Fruit fly (Drosophila melanogaster) whole organism, embryonic: ENCODE data around the gene betaGlu.
A peak's percentile ranks its signal among the peaks of the same experiment; 100 is the strongest.

Source experiments
- BEAF-32 ChIP-seq: fragments of 200-800 bp; sonication (Bioruptor generic); optimal IDR thresholded peaks from 3 replicates; lab custom pipeline; 2017; ENCODE audit warnings: missing biosample characterization, missing genetic modification characterization, mild to moderate bottlenecking, moderate library complexity, missing genetic modification reagents
- BtbVII ChIP-seq: fragments of 200-800 bp; sonication (Bioruptor generic); optimal IDR thresholded peaks from 3 replicates; lab custom pipeline; 2017; ENCODE audit warnings: missing biosample characterization, mild to moderate bottlenecking, missing genetic modification characterization
- CG10565 ChIP-seq: fragments of 200-800 bp; sonication (Bioruptor generic); optimal IDR thresholded peaks from 3 replicates; lab custom pipeline; 2016; ENCODE audit warnings: missing biosample characterization, mild to moderate bottlenecking, missing genetic modification characterization
- CG10959 ChIP-seq: fragments of 200-800 bp; sonication (Bioruptor generic); IDR thresholded peaks from 2 replicates; pipeline ENCODE4 v1.3.6; 2022; ENCODE audit warnings: missing biosample characterization, missing genetic modification characterization
- CG12659 ChIP-seq: fragments of 200-800 bp; sonication (Bioruptor generic); optimal IDR thresholded peaks from 3 replicates; lab custom pipeline; 2017; ENCODE audit warnings: mild to moderate bottlenecking, missing biosample characterization, missing genetic modification reagents, missing genetic modification characterization
- CG13287 ChIP-seq: fragments of 200-800 bp; sonication (Bioruptor generic); IDR thresholded peaks from 2 replicates; pipeline ENCODE4 v1.3.6; 2022; ENCODE audit warnings: missing biosample characterization, missing genetic modification characterization; ENCODE audit not compliant: partially characterized antibody
- CG14710 ChIP-seq: fragments of 200-800 bp; sonication (Bioruptor generic); optimal IDR thresholded peaks from 3 replicates; lab custom pipeline; 2019; ENCODE audit warnings: missing biosample characterization, mild to moderate bottlenecking, missing genetic modification characterization, moderate library complexity
- CG1603 ChIP-seq: fragments of 200-800 bp; sonication (Bioruptor generic); optimal IDR thresholded peaks from 2 replicates; lab custom pipeline; 2019; ENCODE audit warnings: missing biosample characterization, mild to moderate bottlenecking, missing genetic modification characterization, moderate library complexity
- CG16813 ChIP-seq: fragments of 200-800 bp; sonication (Bioruptor generic); IDR thresholded peaks from 3 replicates; pipeline ENCODE4 v1.3.6; 2022; ENCODE audit warnings: missing biosample characterization, missing genetic modification characterization; ENCODE audit not compliant: partially characterized antibody
- CG18599 ChIP-seq: fragments of 200-800 bp; sonication (Bioruptor generic); optimal IDR thresholded peaks from 3 replicates; lab custom pipeline; 2017; ENCODE audit warnings: missing biosample characterization, missing genetic modification characterization, mild to moderate bottlenecking, moderate library complexity, missing genetic modification reagents
- CG2116 ChIP-seq: fragments of 200-800 bp; sonication (Bioruptor generic); optimal IDR thresholded peaks from 3 replicates; lab custom pipeline; 2018; ENCODE audit warnings: missing biosample characterization, mild to moderate bottlenecking, missing genetic modification characterization
- CG31365 ChIP-seq: fragments of 200-800 bp; sonication (Bioruptor generic); optimal IDR thresholded peaks from 2 replicates; lab custom pipeline; 2018; ENCODE audit warnings: missing biosample characterization, mild to moderate bottlenecking, missing genetic modification characterization
- CG3281 ChIP-seq: fragments of 200-800 bp; sonication (Bioruptor generic); optimal IDR thresholded peaks from 3 replicates; lab custom pipeline; 2017; ENCODE audit warnings: missing biosample characterization, mild to moderate bottlenecking, missing genetic modification characterization
- CG4282 ChIP-seq: fragments of 200-800 bp; sonication (Bioruptor generic); optimal IDR thresholded peaks from 2 replicates; lab custom pipeline; 2016; ENCODE audit warnings: missing biosample characterization, missing genetic modification characterization
- CG4617 ChIP-seq: fragments of 200-800 bp; sonication (Bioruptor generic); optimal IDR thresholded peaks from 3 replicates; lab custom pipeline; 2016; ENCODE audit warnings: missing biosample characterization, missing genetic modification characterization, borderline replicate concordance
- CG8924 ChIP-seq: fragments of 200-800 bp; optimal IDR thresholded peaks from 3 replicates; lab custom pipeline; 2019; ENCODE audit warnings: missing biosample characterization, mild to moderate bottlenecking, missing genetic modification characterization, moderate library complexity
- CG9797 ChIP-seq: fragments of 200-800 bp; sonication (Bioruptor generic); optimal IDR thresholded peaks from 3 replicates; lab custom pipeline; 2018; ENCODE audit warnings: missing biosample characterization, mild to moderate bottlenecking, missing genetic modification characterization
- CHES-1-like ChIP-seq: fragments of 200-800 bp; sonication (Bioruptor generic); optimal IDR thresholded peaks from 2 replicates; lab custom pipeline; 2016; ENCODE audit warnings: missing biosample characterization, missing genetic modification characterization
- Deaf1 ChIP-seq: fragments of 200-800 bp; optimal IDR thresholded peaks from 3 replicates; lab custom pipeline; 2019; ENCODE audit warnings: missing biosample characterization, mild to moderate bottlenecking, missing genetic modification characterization, moderate library complexity
- Dfd ChIP-seq, 2 experiments: fragments of >200 bp; optimal IDR thresholded peaks; 2 replicates each; lab custom pipeline; 2017; ENCODE audit warnings: missing biosample characterization in 2 of 2, missing genetic modification characterization in 2 of 2
- Dll ChIP-seq: fragments of 200-800 bp; sonication (Bioruptor generic); IDR thresholded peaks from 4 replicates; pipeline ENCODE4 v1.3.6; 2022; ENCODE audit warnings: missing biosample characterization, missing genetic modification characterization; ENCODE audit not compliant: partially characterized antibody
- HLH4C ChIP-seq: fragments of 200-800 bp; sonication (Bioruptor generic); IDR thresholded peaks from 3 replicates; pipeline ENCODE4 v1.3.6; 2022; ENCODE audit warnings: missing biosample characterization, missing genetic modification characterization; ENCODE audit not compliant: partially characterized antibody
- Myb ChIP-seq: fragments of 200-800 bp; sonication (Bioruptor generic); optimal IDR thresholded peaks from 2 replicates; lab custom pipeline; 2016; ENCODE audit warnings: missing biosample characterization, missing genetic modification characterization
- Scr ChIP-seq: fragments of 200-800 bp; sonication (Bioruptor generic); IDR thresholded peaks from 2 replicates; pipeline ENCODE4 v1.3.6; 2022; ENCODE audit warnings: missing biosample characterization, missing genetic modification characterization; ENCODE audit not compliant: partially characterized antibody
- Sin3A ChIP-seq: fragments of >200 bp; optimal IDR thresholded peaks from 2 replicates; lab custom pipeline; 2018
- Sry-β ChIP-seq: fragments of 200-800 bp; sonication (Bioruptor generic); optimal IDR thresholded peaks from 2 replicates; lab custom pipeline; 2018; ENCODE audit warnings: missing biosample characterization, mild to moderate bottlenecking, missing genetic modification characterization, moderate library complexity
- amos ChIP-seq: fragments of 200-800 bp; sonication (Bioruptor generic); IDR thresholded peaks from 2 replicates; pipeline ENCODE4 v1.3.6; 2022; ENCODE audit warnings: missing biosample characterization, missing genetic modification characterization; ENCODE audit not compliant: partially characterized antibody
- bab2 ChIP-seq: fragments of 200-800 bp; sonication (Bioruptor generic); optimal IDR thresholded peaks from 2 replicates; lab custom pipeline; 2016; ENCODE audit warnings: missing biosample characterization, missing genetic modification characterization
- bbx ChIP-seq: fragments of 200-800 bp; sonication (Bioruptor generic); IDR thresholded peaks from 2 replicates; pipeline ENCODE4 v1.3.6; 2022; ENCODE audit warnings: missing biosample characterization, missing genetic modification characterization; ENCODE audit not compliant: partially characterized antibody
- chinmo ChIP-seq: fragments of 200-800 bp; sonication (Bioruptor generic); IDR thresholded peaks from 4 replicates; pipeline ENCODE4 v1.3.6; 2022; ENCODE audit warnings: missing biosample characterization, missing genetic modification characterization; ENCODE audit not compliant: partially characterized antibody
- croc ChIP-seq: fragments of 200-800 bp; sonication (Bioruptor generic); conservative IDR thresholded peaks from 3 replicates; pipeline ENCODE4 v1.3.6; 2022; ENCODE audit warnings: missing biosample characterization, missing genetic modification characterization
- crp ChIP-seq, 2 experiments: fragments of 200-800 bp; sonication (Bioruptor generic); optimal IDR thresholded peaks; 2 replicates in 1 of 2; 3 replicates in 1 of 2; lab custom pipeline; 2017; ENCODE audit warnings: missing biosample characterization in 2 of 2, missing genetic modification characterization in 2 of 2, mild to moderate bottlenecking in 1 of 2, moderate library complexity in 1 of 2
- ftz-f1 ChIP-seq: fragments of 200-800 bp; sonication (Bioruptor generic); optimal IDR thresholded peaks from 2 replicates; lab custom pipeline; 2016; ENCODE audit warnings: missing biosample characterization, missing genetic modification characterization
- gcm2 ChIP-seq: fragments of 200-800 bp; sonication (Bioruptor generic); optimal IDR thresholded peaks from 2 replicates; lab custom pipeline; 2016; ENCODE audit warnings: missing biosample characterization, missing genetic modification characterization
- gfzf ChIP-seq: fragments of 200-800 bp; sonication (Bioruptor generic); optimal IDR thresholded peaks from 2 replicates; lab custom pipeline; 2016; ENCODE audit warnings: missing biosample characterization, mild to moderate bottlenecking, missing genetic modification characterization, moderate library complexity
- gro ChIP-seq: fragments of 200-800 bp; sonication (Bioruptor generic); optimal IDR thresholded peaks from 2 replicates; lab custom pipeline; 2016; ENCODE audit warnings: missing biosample characterization, missing genetic modification characterization
- kni ChIP-seq: fragments of 200-800 bp; sonication (Bioruptor generic); optimal IDR thresholded peaks from 3 replicates; lab custom pipeline; 2017; ENCODE audit warnings: mild to moderate bottlenecking, missing biosample characterization, missing genetic modification reagents, missing genetic modification characterization
- knrl ChIP-seq: fragments of 200-800 bp; sonication (Bioruptor generic); IDR thresholded peaks from 3 replicates; pipeline ENCODE4 v1.3.6; 2022; ENCODE audit warnings: missing biosample characterization, missing genetic modification characterization; ENCODE audit not compliant: partially characterized antibody
- pum ChIP-seq: fragments of 200-800 bp; sonication (Bioruptor generic); optimal IDR thresholded peaks from 2 replicates; lab custom pipeline; 2016; ENCODE audit warnings: missing biosample characterization, missing genetic modification characterization
- pzg ChIP-seq: fragments of 200-800 bp; sonication (Bioruptor generic); optimal IDR thresholded peaks from 3 replicates; lab custom pipeline; 2018; ENCODE audit warnings: missing biosample characterization, mild to moderate bottlenecking, missing genetic modification characterization, moderate library complexity
- sc ChIP-seq, 3 experiments: fragments of >200 bp in 2 of 3; fragments of 200-800 bp in 1 of 3; sonication (Bioruptor generic) in 1 of 3; optimal IDR thresholded peaks; 2 replicates in 2 of 3; 3 replicates in 1 of 3; lab custom pipeline; 2017; ENCODE audit warnings: mild to moderate bottlenecking in 1 of 3, missing biosample characterization in 1 of 3, missing genetic modification characterization in 1 of 3, missing genetic modification reagents in 1 of 3
- seq ChIP-seq: fragments of 200-800 bp; sonication (Bioruptor generic); IDR thresholded peaks from 2 replicates; pipeline ENCODE4 v1.3.6; 2022; ENCODE audit warnings: missing biosample characterization, missing genetic modification characterization
- slou ChIP-seq: fragments of 200-800 bp; sonication (Bioruptor generic); optimal IDR thresholded peaks from 3 replicates; lab custom pipeline; 2016; ENCODE audit warnings: missing biosample characterization, missing genetic modification characterization

betaGlu gene

dm6 chr3R:31745629-31746081 lies 26.0 kb downstream of the betaGlu start, which contains the start of gene awd (continued):
- TF ChIP-seq bbx (GFP tag; lab: Robert Waterston, UW) (no peak), BEAF-32 (GFP tag; lab: Kevin White, UChicago) (peak; percentile 43), slou (no peak), CG10959 (GFP tag; lab: Robert Waterston, UW) (no peak), kni (GFP tag; lab: Kevin White, UChicago) (no peak), CG16813 (peak; percentile 35; the same call in 1 of the 3 replicates), bab2 (no peak), knrl (GFP tag; lab: Robert Waterston, UW) (0 out of 3 replicates have a peak, but pooled peaks have one; percentile 18), croc (GFP tag; lab: Robert Waterston, UW) (no peak), CG10565 (GFP tag; lab: Kevin White, UChicago) (no peak), CG18599 (no peak), chinmo (GFP tag; lab: Robert Waterston, UW) (0 out of 4 replicates have a peak, but pooled peaks have one; percentile 44), gcm2 (GFP tag; lab: Kevin White, UChicago) (no peak), Sry-β (GFP tag; lab: Kevin White, UChicago) (no peak), CHES-1-like (GFP tag; lab: Kevin White, UChicago) (peak; percentile 52), sc (optimal IDR thresholded peaks at IDR 0.05; lab: Kevin White, UChicago) (no peak), sc (GFP tag; optimal IDR thresholded peaks at IDR 0.05; lab: Kevin White, UChicago) (no peak), Dfd (GFP tag; optimal IDR thresholded peaks at IDR 0.05; lab: Kevin White, UChicago) (no peak), CG14710 (tag; lab: Kevin White, UChicago) (peak; percentile 45), gfzf (GFP tag; lab: Kevin White, UChicago) (peak; percentile 94), Deaf1 (peak; percentile 15), CG3281 (peak; percentile 34), CG9797 (GFP tag; lab: Kevin White, UChicago) (peak; percentile 88), gro (no peak), Scr (GFP tag; lab: Robert Waterston, UW) (0 out of 2 replicates have a peak, but pooled peaks have one; percentile 10), BtbVII (GFP tag; lab: Kevin White, UChicago) (no peak), CG2116 (GFP tag; lab: Kevin White, UChicago) (peak; percentile 37), Dll (peak; percentile 26; the same call in 1 of the 4 replicates), CG13287 (GFP tag; lab: Robert Waterston, UW) (peak; percentile 23; the same call in 1 of the 2 replicates), CG1603 (tag; lab: Kevin White, UChicago) (peak; percentile 60), amos (peak; percentile 25; the same call in 1 of the 2 replicates), CG12659 (GFP tag; lab: Kevin White, UChicago) (peak; percentile 75), crp (GFP tag; optimal IDR thresholded peaks at IDR 0.05; lab: Kevin White, UChicago) (peak in 1 of 2 experiments; percentile 28), CG8924 (peak; percentile 49), CG31365 (tag; lab: Kevin White, UChicago) (no peak), pum (GFP tag; lab: Kevin White, UChicago) (no peak), Sin3A (lab: Kevin White, UChicago) (peak; percentile 20), HLH4C (0 out of 3 replicates have a peak, but pooled peaks have one; percentile 29), ftz-f1 (GFP tag; lab: Kevin White, UChicago) (peak; percentile 64), CG4282 (peak; percentile 35), seq (no peak), CG4617 (peak; percentile 48), pzg (GFP tag; lab: Kevin White, UChicago) (peak; percentile 81), Myb (peak; percentile 48)
